Worm (Caenorhabditis elegans) whole organism, early embryonic: ENCODE measurements around the gene paml-1.
"Not testable (repeated sequence)": the region's sequence is repeated elsewhere in the genome, so short reads cannot be mapped to it uniquely, and the experiment has no call there.

ENCODE experiments used
- B0310.2 ChIP-seq: sonication (generic microtip); optimal IDR thresholded peaks from 2 replicates; lab custom pipeline; 2016; ENCODE audit warnings: mild to moderate bottlenecking, missing genetic modification characterization, missing compliant biosample characterization
- F13C5.2 ChIP-seq: sonication (generic microtip); optimal IDR thresholded peaks from 2 replicates; lab custom pipeline; 2017; ENCODE audit warnings: mild to moderate bottlenecking, missing genetic modification characterization, inconsistent platforms, missing compliant biosample characterization
- aly-1 ChIP-seq: sonication (generic microtip); optimal IDR thresholded peaks from 2 replicates; lab custom pipeline; 2016; ENCODE audit warnings: missing genetic modification characterization, missing compliant biosample characterization
- ama-1 ChIP-seq: fragments of 150-350 bp; optimal IDR thresholded peaks from 2 replicates; lab custom pipeline; 2014
- ceh-13 ChIP-seq: fragments of 200-800 bp; sonication (Bioruptor generic); optimal IDR thresholded peaks from 2 replicates; lab custom pipeline; 2018; ENCODE audit warnings: mild to moderate bottlenecking, missing genetic modification characterization, missing compliant biosample characterization
- ceh-36 ChIP-seq: sonication (generic microtip); optimal IDR thresholded peaks from 2 replicates; lab custom pipeline; 2016; ENCODE audit warnings: missing genetic modification characterization, inconsistent platforms, missing compliant biosample characterization
- ets-7 ChIP-seq: sonication (generic microtip); optimal IDR thresholded peaks from 2 replicates; lab custom pipeline; 2016; ENCODE audit warnings: missing genotype, missing genetic modification characterization, missing compliant biosample characterization
- flt-1 ChIP-seq: fragments of 200-800 bp; sonication (Bioruptor generic); IDR thresholded peaks from 2 replicates; pipeline ENCODE4 v1.3.6; 2022; ENCODE audit warnings: missing genetic modification characterization, missing compliant biosample characterization
- hmbx-1 ChIP-seq: sonication (generic microtip); optimal IDR thresholded peaks from 2 replicates; lab custom pipeline; 2016; ENCODE audit warnings: mild to moderate bottlenecking, missing genetic modification characterization, missing compliant biosample characterization
- hmg-4 ChIP-seq: fragments of 200-800 bp; sonication (Bioruptor generic); optimal IDR thresholded peaks from 2 replicates; lab custom pipeline; 2018; ENCODE audit warnings: mild to moderate bottlenecking, missing genetic modification characterization, missing compliant biosample characterization
- hnd-1 ChIP-seq: sonication (generic microtip); optimal IDR thresholded peaks from 2 replicates; lab custom pipeline; 2016; ENCODE audit warnings: missing genetic modification characterization, missing compliant biosample characterization
- pes-1 ChIP-seq: fragments of 200-800 bp; sonication (Bioruptor generic); IDR thresholded peaks from 2 replicates; pipeline ENCODE4 v1.3.6; 2022; ENCODE audit warnings: missing genetic modification reagents, missing genetic modification characterization, missing compliant biosample characterization
- scrt-1 ChIP-seq: fragments of 200-800 bp; sonication (Bioruptor generic); IDR thresholded peaks from 2 replicates; pipeline ENCODE4 v1.3.6; 2022; ENCODE audit warnings: missing genetic modification characterization, missing compliant biosample characterization
- sea-1 ChIP-seq: fragments of 200-800 bp; sonication (Bioruptor generic); conservative IDR thresholded peaks from 2 replicates; pipeline ENCODE4 v1.3.6; 2022; ENCODE audit warnings: missing genetic modification characterization, missing compliant biosample characterization
- tbx-11 ChIP-seq: fragments of 200-800 bp; sonication (Bioruptor generic); IDR thresholded peaks from 2 replicates; pipeline ENCODE4 v1.3.6; 2022; ENCODE audit warnings: missing genetic modification characterization, missing compliant biosample characterization
- tbx-37 ChIP-seq: fragments of 200-800 bp; sonication (Bioruptor generic); conservative IDR thresholded peaks from 2 replicates; pipeline ENCODE4 v1.3.6; 2022; ENCODE audit warnings: missing genetic modification reagents, missing genetic modification characterization, missing compliant biosample characterization
- tra-4 ChIP-seq: sonication (generic microtip); optimal IDR thresholded peaks from 2 replicates; lab custom pipeline; 2017; ENCODE audit warnings: missing genetic modification characterization, missing compliant biosample characterization

The paml-1 gene

ce11 chrIII:10244013-10244412, 10.1 kb upstream of the paml-1 start:
- TF ChIP-seq hmg-4 (no peak), scrt-1 (GFP tag; lab: Robert Waterston, UW) (no peak), pes-1 (GFP tag; lab: Robert Waterston, UW) (no peak), tbx-37 (GFP tag; lab: Robert Waterston, UW) (no peak), F13C5.2 (tag; lab: Kevin White, UChicago) (no peak), hnd-1 (tag; lab: Kevin White, UChicago) (no peak), tra-4 (no peak), aly-1 (no peak), flt-1 (GFP tag; lab: Robert Waterston, UW) (no peak), ceh-36 (tag; lab: Kevin White, UChicago) (no peak), sea-1 (no peak), hmbx-1 (tag; lab: Kevin White, UChicago) (no peak)

ce11 chrIII:10241332-10241829, 7.5 kb upstream of the paml-1 start:
- TF ChIP-seq ceh-36 (tag; lab: Kevin White, UChicago) (no peak), B0310.2 (tag; lab: Kevin White, UChicago) (no peak), hmbx-1 (tag; lab: Kevin White, UChicago) (no peak), ets-7 (no peak), pes-1 (GFP tag; lab: Robert Waterston, UW) (no peak), tbx-11 (no peak), ama-1 (no peak)

- TF ChIP-seq hmg-4 (no peak), ceh-36 (tag; lab: Kevin White, UChicago) (no peak), hmbx-1 (tag; lab: Kevin White, UChicago) (no peak), aly-1 (no peak), F13C5.2 (tag; lab: Kevin White, UChicago) (no peak), ets-7 (no peak), ceh-13 (GFP tag; lab: Kevin White, UChicago) (no peak), tbx-37 (GFP tag; lab: Robert Waterston, UW) (no peak), pes-1 (GFP tag; lab: Robert Waterston, UW) (no peak), tbx-11 (no peak), B0310.2 (tag; lab: Kevin White, UChicago) (no peak)
Observed at ce11 chrIII:10240073-10240472, 6.2 kb upstream of the paml-1 start.

- no peak for TF ChIP-seq hnd-1 (tag; lab: Kevin White, UChicago)
- TF ChIP-seq sea-1: no peak
- TF ChIP-seq tbx-37 (GFP tag; lab: Robert Waterston, UW): no peak
- TF ChIP-seq hmbx-1 (tag; lab: Kevin White, UChicago): no peak
- no peak for TF ChIP-seq ets-7
- no peak for TF ChIP-seq hmg-4
- no peak for TF ChIP-seq B0310.2 (tag; lab: Kevin White, UChicago)
- no peak for TF ChIP-seq aly-1
- TF ChIP-seq ceh-36 (tag; lab: Kevin White, UChicago): no peak
- TF ChIP-seq tbx-11: no peak
- no peak for TF ChIP-seq ceh-13 (GFP tag; lab: Kevin White, UChicago)
- no peak for TF ChIP-seq scrt-1 (GFP tag; lab: Robert Waterston, UW)
Observed at ce11 chrIII:10238448-10239154, 4.7 kb upstream of the paml-1 start, which contains the start of gene Y70G10A.3. Gene Y70G10A.3, plus strand, starts transcription at chrIII:10239104.

ce11 chrIII:10236291-10236871, 2.5 kb upstream of the paml-1 start:
- TF ChIP-seq B0310.2 (tag; lab: Kevin White, UChicago) (no peak), ets-7 (no peak), aly-1 (no peak), ceh-36 (tag; lab: Kevin White, UChicago) (no peak), hnd-1 (tag; lab: Kevin White, UChicago) (no peak), hmg-4 (no peak), scrt-1 (GFP tag; lab: Robert Waterston, UW) (no peak), F13C5.2 (tag; lab: Kevin White, UChicago) (no peak), hmbx-1 (tag; lab: Kevin White, UChicago) (no peak), tra-4 (no peak), ama-1 (no peak), tbx-11 (no peak), tbx-37 (GFP tag; lab: Robert Waterston, UW) (no peak)

ce11 chrIII:10231641-10232040, 2.2 kb downstream of the paml-1 start:
- TF ChIP-seq hnd-1 (tag; lab: Kevin White, UChicago) (no peak), ceh-36 (tag; lab: Kevin White, UChicago) (no peak), hmbx-1 (tag; lab: Kevin White, UChicago) (no peak), hmg-4 (no peak), flt-1 (GFP tag; lab: Robert Waterston, UW) (no peak), tbx-11 (no peak), ceh-13 (GFP tag; lab: Kevin White, UChicago) (no peak), aly-1 (no peak), sea-1 (no peak), tbx-37 (GFP tag; lab: Robert Waterston, UW) (no peak), ets-7 (no peak), F13C5.2 (tag; lab: Kevin White, UChicago) (no peak), B0310.2 (tag; lab: Kevin White, UChicago) (no peak), ama-1 (no peak), pes-1 (GFP tag; lab: Robert Waterston, UW) (no peak), tra-4 (no peak), scrt-1 (GFP tag; lab: Robert Waterston, UW) (no peak)

ce11 chrIII:10221860-10222259, 12.0 kb downstream of the paml-1 start, which contains the start of gene Y70G10A.4:
Gene Y70G10A.4, plus strand, starts transcription at chrIII:10222160.
- not testable (repeated sequence) for TF ChIP-seq ama-1; aly-1; hnd-1 (tag; lab: Kevin White, UChicago)
